Worm (Caenorhabditis elegans): ENCODE measurements around the gene cyp-35A3.

ce11 chrV:4031319-4031718, 8.9 kb downstream of the cyp-35A3 start, which contains the start of gene cyp-35A4:
- no peak for TF ChIP-seq ets-7 (tag; optimal IDR thresholded peaks at IDR 0.05)
- TF ChIP-seq hmbx-1 (tag; optimal IDR thresholded peaks at IDR 0.05) = no peak
- no peak for TF ChIP-seq ama-1 (optimal IDR thresholded peaks at IDR 0.05)
- no peak for TF ChIP-seq B0310.2 (tag; optimal IDR thresholded peaks at IDR 0.05)
- no peak for TF ChIP-seq aly-1 (tag; optimal IDR thresholded peaks at IDR 0.05)
- TF ChIP-seq F13C5.2 (tag; optimal IDR thresholded peaks at IDR 0.05) = no peak
- TF ChIP-seq sea-1 (GFP tag; conservative IDR thresholded peaks at IDR 0.05) = no peak
- TF ChIP-seq tra-4 (tag; optimal IDR thresholded peaks at IDR 0.05) = no peak
- no peak for TF ChIP-seq hmg-4 (GFP tag; optimal IDR thresholded peaks at IDR 0.05)
- TF ChIP-seq hnd-1 (tag; optimal IDR thresholded peaks at IDR 0.05) = no peak
